Worm (Caenorhabditis elegans): ENCODE results near the gene fipr-29.

- TF ChIP-seq pag-3 (tag; optimal IDR thresholded peaks at IDR 0.05; ENCODE audit: borderline replicate concordance, insufficient read depth) (no peak), F16B12.6 (tag; optimal IDR thresholded peaks at IDR 0.05) (no peak), egl-27 (tag; optimal IDR thresholded peaks at IDR 0.05) (no peak), lsy-2 (tag; optimal IDR thresholded peaks at IDR 0.05) (no peak), mdl-1 (tag; optimal IDR thresholded peaks at IDR 0.05) (no peak), xbp-1 (tag; optimal IDR thresholded peaks at IDR 0.05) (no peak), ceh-8 (GFP tag; optimal IDR thresholded peaks at IDR 0.05) (no peak), lir-3 (tag; optimal IDR thresholded peaks at IDR 0.05; ENCODE audit: poor library complexity) (no peak), blmp-1 (tag; optimal IDR thresholded peaks at IDR 0.05) (no peak), ceh-82 (tag; optimal IDR thresholded peaks at IDR 0.05) (no peak), aly-2 (tag; optimal IDR thresholded peaks at IDR 0.05) (no peak), ets-5 (GFP tag; IDR thresholded peaks at IDR 0.05) (no peak)
Measured at ce11 chrIII:3020035-3020434, 40.1 kb downstream of the fipr-29 start.
